Fruit fly (Drosophila melanogaster) whole organism, prepupa: Measurements from ENCODE around the gene CG31551.
A peak's percentile ranks its signal among the peaks of the same experiment; 100 is the strongest.

ENCODE experiments used
- Blimp-1 ChIP-seq: fragments of 200-800 bp; sonication (Bioruptor generic); optimal IDR thresholded peaks from 3 replicates; lab custom pipeline; 2017; ENCODE audit warnings: missing biosample characterization, missing genetic modification characterization, mild to moderate bottlenecking, moderate library complexity, missing genetic modification reagents
- CG10669 ChIP-seq: fragments of 200-800 bp; sonication (Bioruptor generic); optimal IDR thresholded peaks from 3 replicates; lab custom pipeline; 2018; ENCODE audit warnings: missing biosample characterization, mild to moderate bottlenecking, missing genetic modification characterization, moderate library complexity
- CG15336 ChIP-seq: fragments of 200-800 bp; sonication (Bioruptor generic); IDR thresholded peaks from 2 replicates; pipeline ENCODE4 v1.3.6; 2022; ENCODE audit warnings: missing biosample characterization, missing genetic modification characterization
- CG1621 ChIP-seq: fragments of 200-800 bp; sonication (Bioruptor generic); optimal IDR thresholded peaks from 3 replicates; lab custom pipeline; 2018; ENCODE audit warnings: missing biosample characterization, mild to moderate bottlenecking, missing genetic modification characterization
- CG16779 ChIP-seq: fragments of 200-800 bp; sonication (Bioruptor generic); optimal IDR thresholded peaks from 3 replicates; lab custom pipeline; 2017; ENCODE audit warnings: missing biosample characterization, mild to moderate bottlenecking, missing genetic modification characterization
- CG3032 ChIP-seq: fragments of 200-800 bp; optimal IDR thresholded peaks from 2 replicates; lab custom pipeline; 2019; ENCODE audit warnings: missing biosample characterization, mild to moderate bottlenecking, missing genetic modification characterization, moderate library complexity
- CG32006 ChIP-seq: fragments of 200-800 bp; sonication (Bioruptor generic); optimal IDR thresholded peaks from 3 replicates; lab custom pipeline; 2017; ENCODE audit warnings: missing biosample characterization, mild to moderate bottlenecking, missing genetic modification characterization
- CG3919 ChIP-seq: fragments of 200-800 bp; sonication (Bioruptor generic); optimal IDR thresholded peaks from 3 replicates; lab custom pipeline; 2016; ENCODE audit warnings: missing biosample characterization, missing genetic modification characterization
- CG6163 ChIP-seq: fragments of 200-800 bp; sonication (Bioruptor generic); IDR thresholded peaks from 3 replicates; pipeline ENCODE4 v1.3.6; 2022; ENCODE audit warnings: missing biosample characterization, missing genetic modification characterization
- CG6276 ChIP-seq: fragments of 200-800 bp; sonication (Bioruptor generic); optimal IDR thresholded peaks from 2 replicates; lab custom pipeline; 2017; ENCODE audit warnings: missing biosample characterization, mild to moderate bottlenecking, missing genetic modification characterization
- CG6792 ChIP-seq: fragments of 200-800 bp; sonication (Bioruptor generic); optimal IDR thresholded peaks from 3 replicates; lab custom pipeline; 2016; ENCODE audit warnings: missing biosample characterization, missing genetic modification characterization
- CG6854 ChIP-seq: fragments of 200-800 bp; sonication (Bioruptor generic); optimal IDR thresholded peaks from 2 replicates; lab custom pipeline; 2017; ENCODE audit warnings: missing biosample characterization, mild to moderate bottlenecking, missing genetic modification characterization
- CG8119 ChIP-seq: fragments of 200-800 bp; sonication (Bioruptor generic); IDR thresholded peaks from 3 replicates; pipeline ENCODE4 v1.3.6; 2022; ENCODE audit warnings: missing biosample characterization, missing genetic modification characterization
- CG8632 ChIP-seq: fragments of 200-800 bp; sonication (Bioruptor generic); optimal IDR thresholded peaks from 3 replicates; lab custom pipeline; 2016; ENCODE audit warnings: missing biosample characterization, missing genetic modification characterization
- Eip75B ChIP-seq: fragments of 200-800 bp; sonication (Bioruptor generic); optimal IDR thresholded peaks from 3 replicates; lab custom pipeline; 2016; ENCODE audit warnings: missing biosample characterization, missing genetic modification characterization
- Eip78C ChIP-seq: fragments of 200-800 bp; sonication (Bioruptor generic); peaks from one replicate; lab custom pipeline; 2016; ENCODE audit warnings: missing biosample characterization, missing genetic modification characterization
- Eip93F ChIP-seq: fragments of 200-800 bp; sonication (Bioruptor generic); optimal IDR thresholded peaks from 2 replicates; lab custom pipeline; 2016; ENCODE audit warnings: missing biosample characterization, mild to moderate bottlenecking, missing genetic modification characterization
- Ets96B ChIP-seq: fragments of 200-800 bp; optimal IDR thresholded peaks from 2 replicates; lab custom pipeline; 2019; ENCODE audit warnings: missing biosample characterization, mild to moderate bottlenecking, missing genetic modification characterization, moderate library complexity
- Sox102F ChIP-seq: fragments of 200-800 bp; sonication (Bioruptor generic); optimal IDR thresholded peaks from 2 replicates; lab custom pipeline; 2016; ENCODE audit warnings: missing biosample characterization, mild to moderate bottlenecking, missing genetic modification characterization
- Sox14 ChIP-seq: fragments of 200-800 bp; sonication (Bioruptor generic); optimal IDR thresholded peaks from 3 replicates; lab custom pipeline; 2016; ENCODE audit warnings: missing biosample characterization, missing genetic modification characterization
- Sox15 ChIP-seq: fragments of 200-800 bp; sonication (Bioruptor generic); optimal IDR thresholded peaks from 3 replicates; lab custom pipeline; 2016; ENCODE audit warnings: missing biosample characterization, missing genetic modification characterization
- achi ChIP-seq: fragments of 200-800 bp; sonication (Bioruptor generic); optimal IDR thresholded peaks from 3 replicates; lab custom pipeline; 2016; ENCODE audit warnings: missing biosample characterization, missing genetic modification characterization
- cyc ChIP-seq: fragments of 200-800 bp; sonication (Bioruptor generic); optimal IDR thresholded peaks from 3 replicates; lab custom pipeline; 2016; ENCODE audit warnings: missing biosample characterization, missing genetic modification characterization
- eg ChIP-seq: fragments of 200-800 bp; sonication (Bioruptor generic); IDR thresholded peaks from 3 replicates; pipeline ENCODE4 v1.3.6; 2022; ENCODE audit warnings: missing biosample characterization, missing genetic modification characterization
- fd59A ChIP-seq: fragments of 200-800 bp; sonication (Bioruptor generic); optimal IDR thresholded peaks from 2 replicates; lab custom pipeline; 2017; ENCODE audit warnings: missing biosample characterization, mild to moderate bottlenecking, missing genetic modification characterization, missing genetic modification reagents
- fd85E ChIP-seq: fragments of 200-800 bp; sonication (Bioruptor generic); optimal IDR thresholded peaks from 3 replicates; lab custom pipeline; 2016; ENCODE audit warnings: missing biosample characterization, missing genetic modification characterization
- fkh ChIP-seq: fragments of 200-800 bp; sonication (Bioruptor generic); optimal IDR thresholded peaks from 3 replicates; lab custom pipeline; 2017; ENCODE audit warnings: missing biosample characterization, mild to moderate bottlenecking, missing genetic modification characterization, moderate library complexity
- lz ChIP-seq: fragments of 200-800 bp; sonication (Bioruptor generic); optimal IDR thresholded peaks from 3 replicates; lab custom pipeline; 2016; ENCODE audit warnings: missing biosample characterization, missing genetic modification characterization
- net ChIP-seq: fragments of 200-800 bp; sonication (Bioruptor generic); optimal IDR thresholded peaks from 3 replicates; lab custom pipeline; 2016; ENCODE audit warnings: missing biosample characterization, missing genetic modification characterization
- spab ChIP-seq: fragments of 200-800 bp; sonication (Bioruptor generic); optimal IDR thresholded peaks from 2 replicates; lab custom pipeline; 2017; ENCODE audit warnings: missing biosample characterization, mild to moderate bottlenecking, missing genetic modification characterization, missing genetic modification reagents
- svp ChIP-seq: fragments of 200-800 bp; sonication (Bioruptor generic); peaks from one replicate; lab custom pipeline; 2016; ENCODE audit warnings: missing biosample characterization, missing genetic modification characterization
- topi ChIP-seq: fragments of 200-800 bp; sonication (Bioruptor generic); optimal IDR thresholded peaks from 3 replicates; lab custom pipeline; 2016; ENCODE audit warnings: missing biosample characterization, missing genetic modification characterization
- vri ChIP-seq: fragments of 200-800 bp; sonication (Bioruptor generic); optimal IDR thresholded peaks from 3 replicates; lab custom pipeline; 2016; ENCODE audit warnings: missing biosample characterization, mild to moderate bottlenecking, missing genetic modification characterization

CG31551 gene

DNA sequence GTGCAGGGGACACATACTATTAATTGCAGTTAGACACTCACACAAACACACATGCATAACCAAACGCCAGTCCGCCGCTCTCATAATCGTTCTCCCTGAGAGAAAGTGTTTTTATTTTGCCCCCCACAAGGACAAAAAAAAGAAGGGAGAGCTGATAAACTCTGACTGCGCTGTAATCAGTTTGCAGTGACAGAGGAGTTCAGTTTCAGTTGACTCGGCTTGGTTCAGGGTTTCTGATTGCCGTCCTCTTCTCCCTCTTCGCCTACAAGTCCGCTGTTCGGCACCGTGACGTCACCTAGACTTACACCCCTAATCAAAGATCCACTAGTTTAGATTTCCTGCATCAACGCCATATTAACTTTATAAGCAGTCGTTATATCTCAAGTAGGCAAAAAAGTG is 43.6 kb downstream of the CG31551 start (continued):
- TF ChIP-seq CG3919 (GFP tag; lab: Kevin White, UChicago) (no peak), CG6854 (no peak), CG3032 (tag; lab: Kevin White, UChicago) (no peak), fd59A (GFP tag; lab: Kevin White, UChicago) (no peak), CG1621 (tag; lab: Kevin White, UChicago) (no peak), achi (GFP tag; lab: Kevin White, UChicago) (no peak), CG10669 (GFP tag; lab: Kevin White, UChicago) (no peak), eg (GFP tag; lab: Robert Waterston, UW) (no peak), CG6792 (GFP tag; lab: Kevin White, UChicago) (no peak), lz (GFP tag; lab: Kevin White, UChicago) (no peak), Sox14 (GFP tag; lab: Kevin White, UChicago) (no peak), Ets96B (tag; lab: Kevin White, UChicago) (no peak), CG15336 (GFP tag; lab: Robert Waterston, UW) (no peak), Eip75B (GFP tag; lab: Kevin White, UChicago) (peak; percentile 6), CG8632 (GFP tag; lab: Kevin White, UChicago) (no peak)

DNA sequence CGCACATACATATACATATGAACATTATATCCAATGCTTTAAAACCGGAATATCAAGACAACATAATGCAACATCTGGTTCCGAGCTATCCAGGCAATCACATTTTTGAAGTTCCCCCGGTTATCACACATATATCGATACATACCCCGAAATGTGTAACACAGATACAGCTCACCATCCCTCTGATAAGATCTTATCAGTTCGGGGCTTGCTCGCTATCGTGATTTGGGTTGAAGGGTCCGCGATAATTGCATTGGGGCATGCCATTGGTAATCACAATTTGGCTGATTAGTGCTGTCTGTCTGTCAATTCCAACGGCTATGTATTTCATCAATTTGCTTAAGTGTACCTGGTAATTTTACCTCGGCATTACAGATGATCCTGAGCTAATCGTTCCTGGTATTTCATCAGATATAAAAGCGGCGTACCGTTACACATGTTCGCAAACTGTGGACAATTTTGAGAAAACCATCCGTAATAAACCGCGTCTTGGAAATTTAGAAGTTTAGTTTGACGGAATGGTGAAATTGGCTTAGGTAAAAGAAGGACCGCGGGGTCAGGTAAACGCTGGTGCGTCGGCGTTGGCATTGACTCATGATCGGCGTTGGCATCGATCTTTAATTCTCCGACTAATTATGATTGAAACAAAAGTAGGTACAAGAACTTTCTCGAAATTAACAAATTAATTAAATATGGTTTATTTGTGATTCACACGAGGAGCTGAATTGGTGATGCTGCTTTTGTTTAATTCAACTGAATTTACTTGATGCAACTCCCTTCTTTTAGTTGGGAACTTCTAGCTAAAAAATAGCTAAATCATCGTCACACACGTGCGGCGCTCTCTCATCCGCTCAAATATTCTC is 44.4 kb downstream of the CG31551 start:
- TF ChIP-seq svp (GFP tag; lab: Kevin White, UChicago) (peak; percentile 69), CG3919 (GFP tag; lab: Kevin White, UChicago) (no peak), vri (GFP tag; lab: Kevin White, UChicago) (peak; percentile 55)

DNA sequence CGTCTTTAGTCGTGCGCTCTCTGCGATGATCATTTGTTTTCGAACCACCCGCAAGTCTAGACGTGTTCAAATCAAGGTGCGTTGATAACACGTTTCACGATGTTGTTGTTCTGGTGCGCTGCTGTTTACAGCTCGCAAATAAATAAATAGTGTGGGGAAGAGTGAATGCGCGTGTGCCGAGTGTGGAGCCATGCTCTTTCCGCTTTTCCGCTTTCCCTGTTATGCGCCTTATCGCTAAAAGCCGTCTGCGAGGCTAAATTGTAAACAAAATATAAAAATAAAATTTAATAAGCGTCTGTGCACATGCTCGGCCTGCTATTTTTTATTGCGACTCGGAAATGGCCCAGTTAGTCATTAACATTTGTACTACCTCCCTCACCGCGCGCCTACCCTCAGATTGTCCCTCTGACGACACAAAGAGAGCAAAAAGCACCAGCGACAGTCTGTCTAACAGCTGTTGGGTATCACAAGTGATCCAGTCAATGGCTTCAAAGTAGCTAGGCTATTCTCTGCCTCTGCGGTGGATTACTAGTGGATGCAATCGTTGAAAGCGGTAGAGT is 45.1 kb downstream of the CG31551 start:
- TF ChIP-seq topi (GFP tag; lab: Kevin White, UChicago) (peak; percentile 8), CG6163 (GFP tag; lab: Robert Waterston, UW) (peak; percentile 60; the same call in 1 of the 3 replicates), Eip75B (GFP tag; lab: Kevin White, UChicago) (peak; percentile 19), CG16779 (tag; lab: Kevin White, UChicago) (peak; percentile 70), CG8632 (GFP tag; lab: Kevin White, UChicago) (peak; percentile 20), Sox102F (no peak), fd85E (GFP tag; lab: Kevin White, UChicago) (peak; percentile 35), CG8119 (0 out of 3 replicates have a peak, but pooled peaks have one; percentile 17), Eip78C (GFP tag; lab: Kevin White, UChicago) (peak; percentile 88), fkh (peak; percentile 100), Sox14 (GFP tag; lab: Kevin White, UChicago) (peak; percentile 52), Eip93F (GFP tag; lab: Kevin White, UChicago) (peak; percentile 13), cyc (GFP tag; lab: Kevin White, UChicago) (no peak), Blimp-1 (no peak), net (GFP tag; lab: Kevin White, UChicago) (peak; percentile 47), eg (GFP tag; lab: Robert Waterston, UW) (peak; percentile 43; the same call in 1 of the 3 replicates), CG6792 (GFP tag; lab: Kevin White, UChicago) (no peak), CG6276 (peak; percentile 44), CG32006 (GFP tag; lab: Kevin White, UChicago) (no peak), vri (GFP tag; lab: Kevin White, UChicago) (no peak), spab (GFP tag; lab: Kevin White, UChicago) (no peak), CG15336 (GFP tag; lab: Robert Waterston, UW) (peak; percentile 42; the same call in 1 of the 2 replicates), Sox15 (no peak), CG10669 (GFP tag; lab: Kevin White, UChicago) (no peak)
